Worm (Caenorhabditis elegans) whole organism, L2 larva: ENCODE data around the gene gtf-2H2C.

ENCODE experiments used
- R02D3.7 ChIP-seq: fragments of 150-350 bp; optimal IDR thresholded peaks from 2 replicates; lab custom pipeline; 2014; ENCODE audit warnings: missing biosample characterization, missing genetic modification characterization
- ZK546.5 ChIP-seq: sonication (generic microtip); optimal IDR thresholded peaks from 2 replicates; lab custom pipeline; 2017; ENCODE audit warnings: missing biosample characterization, missing genetic modification characterization
- alr-1 ChIP-seq: fragments of 150-350 bp; optimal IDR thresholded peaks from 2 replicates; lab custom pipeline; 2014; ENCODE audit warnings: missing biosample characterization, missing genetic modification characterization
- elt-1 ChIP-seq: fragments of 150-350 bp; optimal IDR thresholded peaks from 2 replicates; lab custom pipeline; 2014; ENCODE audit warnings: missing biosample characterization, missing genetic modification characterization
- nhr-11 ChIP-seq: fragments of 150-350 bp; optimal IDR thresholded peaks from 2 replicates; lab custom pipeline; 2014; ENCODE audit warnings: missing biosample characterization, missing genetic modification characterization
- nhr-129 ChIP-seq: fragments of 150-350 bp; optimal IDR thresholded peaks from 2 replicates; lab custom pipeline; 2014; ENCODE audit warnings: missing biosample characterization, missing genetic modification characterization
- nhr-237 ChIP-seq: fragments of 150-350 bp; optimal IDR thresholded peaks from 2 replicates; lab custom pipeline; 2014; ENCODE audit warnings: missing biosample characterization, missing genetic modification characterization
- nhr-77 ChIP-seq: fragments of 150-350 bp; optimal IDR thresholded peaks from 2 replicates; lab custom pipeline; 2014; ENCODE audit warnings: missing biosample characterization, missing genetic modification characterization
- unc-39 ChIP-seq: fragments of 150-350 bp; optimal IDR thresholded peaks from 2 replicates; lab custom pipeline; 2014; ENCODE audit warnings: missing biosample characterization, missing genetic modification characterization
- ztf-11 ChIP-seq: sonication (generic microtip); optimal IDR thresholded peaks from 2 replicates; lab custom pipeline; 2017; ENCODE audit warnings: missing biosample characterization, missing genetic modification characterization

DNA sequence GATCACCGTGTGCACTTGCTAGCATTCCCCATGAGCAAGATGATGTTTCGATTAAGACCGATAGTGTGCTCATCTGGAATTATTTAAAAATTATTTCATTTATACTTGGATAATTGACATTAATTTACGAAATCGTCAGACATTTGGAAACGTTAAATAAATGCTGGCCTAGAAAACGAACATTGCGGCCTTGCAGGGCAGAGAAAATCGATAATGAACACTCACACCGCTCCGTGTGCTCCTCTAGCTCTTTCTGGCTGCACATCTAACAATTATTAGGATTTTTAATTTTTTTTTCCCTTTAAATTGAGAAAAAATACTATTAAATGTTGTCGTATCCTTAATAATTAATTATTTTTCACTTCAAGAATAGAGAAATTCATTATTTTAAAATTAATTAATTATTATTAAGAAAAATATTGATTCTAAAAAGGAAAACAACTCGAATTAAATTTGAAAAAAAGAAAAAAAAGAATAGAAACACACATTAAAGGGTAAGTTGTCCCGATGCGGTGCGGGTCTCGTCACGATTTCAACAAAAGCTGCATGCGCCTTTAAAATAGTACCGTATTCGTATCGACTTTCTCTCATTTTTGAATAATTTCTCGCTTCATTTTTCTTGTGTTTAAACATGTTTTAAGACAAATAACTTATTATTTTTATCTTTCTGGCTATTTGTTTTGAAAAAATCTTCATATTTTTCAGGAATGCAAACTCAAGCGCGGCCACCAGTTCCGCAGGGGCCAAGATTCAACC is 29.7 kb upstream of the gtf-2H2C start, which contains the start of the genes gtf-2H3 and ham-3:
- TF ChIP-seq nhr-77 (tag; lab: Kevin White, UChicago) (no peak), R02D3.7 (tag; lab: Kevin White, UChicago) (no peak), elt-1 (no peak), alr-1 (tag; lab: Kevin White, UChicago) (no peak), nhr-129 (tag; lab: Kevin White, UChicago) (no peak), unc-39 (tag; lab: Kevin White, UChicago) (no peak), nhr-11 (tag; lab: Kevin White, UChicago) (no peak), ztf-11 (tag; lab: Kevin White, UChicago) (no peak), ZK546.5 (tag; lab: Kevin White, UChicago) (no peak), nhr-237 (tag; lab: Kevin White, UChicago) (no peak)
